Fruit fly (Drosophila melanogaster) whole organism, embryonic: ENCODE data around the gene CG43121.

ENCODE experiments used
- ATbp ChIP-seq: fragments of 200-800 bp; sonication (Bioruptor generic); optimal IDR thresholded peaks from 2 replicates; lab custom pipeline; 2017; ENCODE audit warnings: missing biosample characterization, mild to moderate bottlenecking, missing genetic modification characterization, missing genetic modification reagents
- Atf6 ChIP-seq: fragments of 200-800 bp; sonication (Bioruptor generic); IDR thresholded peaks from 2 replicates; pipeline ENCODE4 v1.3.6; 2022; ENCODE audit warnings: missing biosample characterization, missing genetic modification characterization
- CG10431 ChIP-seq: fragments of 200-800 bp; sonication (Bioruptor generic); optimal IDR thresholded peaks from 3 replicates; lab custom pipeline; 2018; ENCODE audit warnings: missing biosample characterization, mild to moderate bottlenecking, missing genetic modification characterization
- CG11093 ChIP-seq: fragments of 200-800 bp; sonication (Bioruptor generic); IDR thresholded peaks from 3 replicates; pipeline ENCODE4 v1.3.6; 2022; ENCODE audit warnings: missing biosample characterization, missing genetic modification characterization
- CG15479 ChIP-seq: fragments of 200-800 bp; sonication (Bioruptor generic); optimal IDR thresholded peaks from 3 replicates; lab custom pipeline; 2019; ENCODE audit warnings: missing biosample characterization, mild to moderate bottlenecking, missing genetic modification characterization, moderate library complexity
- CG16813 ChIP-seq: fragments of 200-800 bp; sonication (Bioruptor generic); IDR thresholded peaks from 3 replicates; pipeline ENCODE4 v1.3.6; 2022; ENCODE audit warnings: missing biosample characterization, missing genetic modification characterization; ENCODE audit not compliant: partially characterized antibody
- CG17912 ChIP-seq: fragments of 200-800 bp; sonication (Bioruptor generic); optimal IDR thresholded peaks from 2 replicates; lab custom pipeline; 2018; ENCODE audit warnings: missing biosample characterization, mild to moderate bottlenecking, missing genetic modification characterization
- CG2678 ChIP-seq: fragments of 200-800 bp; sonication (Bioruptor generic); optimal IDR thresholded peaks from 3 replicates; lab custom pipeline; 2019; ENCODE audit warnings: missing biosample characterization, mild to moderate bottlenecking, missing genetic modification characterization, moderate library complexity
- CG31365 ChIP-seq: fragments of 200-800 bp; sonication (Bioruptor generic); optimal IDR thresholded peaks from 2 replicates; lab custom pipeline; 2018; ENCODE audit warnings: missing biosample characterization, mild to moderate bottlenecking, missing genetic modification characterization
- CG34224 ChIP-seq: fragments of 200-800 bp; sonication (Bioruptor generic); IDR thresholded peaks from 3 replicates; pipeline ENCODE4 v1.3.6; 2022; ENCODE audit warnings: missing biosample characterization, missing genetic modification characterization; ENCODE audit not compliant: partially characterized antibody
- CG3847 ChIP-seq: fragments of 200-800 bp; sonication (Bioruptor generic); IDR thresholded peaks from 2 replicates; pipeline ENCODE4 v1.3.6; 2022; ENCODE audit warnings: missing biosample characterization, missing genetic modification characterization
- CG4282 ChIP-seq: fragments of 200-800 bp; sonication (Bioruptor generic); optimal IDR thresholded peaks from 2 replicates; lab custom pipeline; 2016; ENCODE audit warnings: missing biosample characterization, missing genetic modification characterization
- CG4820 ChIP-seq: fragments of 200-800 bp; sonication (Bioruptor generic); optimal IDR thresholded peaks from 3 replicates; lab custom pipeline; 2016; ENCODE audit warnings: missing biosample characterization, missing genetic modification characterization
- CG6272 ChIP-seq: fragments of 200-800 bp; sonication (Bioruptor generic); IDR thresholded peaks from 2 replicates; pipeline ENCODE4 v1.3.6; 2022; ENCODE audit warnings: missing biosample characterization, missing genetic modification characterization
- CG7556 ChIP-seq: fragments of 200-800 bp; sonication (Bioruptor generic); optimal IDR thresholded peaks from 2 replicates; lab custom pipeline; 2017; ENCODE audit warnings: missing biosample characterization, mild to moderate bottlenecking, missing genetic modification characterization
- CG9932 ChIP-seq: fragments of 200-800 bp; sonication (Bioruptor generic); IDR thresholded peaks from 2 replicates; pipeline ENCODE4 v1.3.6; 2022; ENCODE audit warnings: missing biosample characterization, missing genetic modification characterization
- D ChIP-seq, 2 experiments: fragments of 200-800 bp in 1 of 2; fragments of >200 bp in 1 of 2; sonication (Bioruptor generic) in 1 of 2; optimal IDR thresholded peaks; 2 replicates in 1 of 2; 3 replicates in 1 of 2; lab custom pipeline; 2017; ENCODE audit warnings: mild to moderate bottlenecking in 1 of 2, missing biosample characterization in 1 of 2, missing genetic modification characterization in 1 of 2, missing genetic modification reagents in 1 of 2
- Dek ChIP-seq: fragments of 200-800 bp; sonication (Bioruptor generic); optimal IDR thresholded peaks from 3 replicates; lab custom pipeline; 2019; ENCODE audit warnings: missing biosample characterization, mild to moderate bottlenecking, missing genetic modification characterization, moderate library complexity
- Dp ChIP-seq: fragments of 200-800 bp; sonication (Bioruptor generic); optimal IDR thresholded peaks from 2 replicates; lab custom pipeline; 2018; ENCODE audit warnings: missing biosample characterization, mild to moderate bottlenecking, missing genetic modification characterization, moderate library complexity
- E2f1 ChIP-seq: fragments of 200-800 bp; sonication (Bioruptor generic); IDR thresholded peaks from 2 replicates; pipeline ENCODE4 v1.3.6; 2022; ENCODE audit warnings: missing biosample characterization, missing genetic modification characterization
- E2f2 ChIP-seq: fragments of 200-800 bp; sonication (Bioruptor generic); IDR thresholded peaks from 2 replicates; pipeline ENCODE4 v1.3.6; 2022; ENCODE audit warnings: missing biosample characterization, missing genetic modification characterization
- Ets97D ChIP-seq: fragments of 200-800 bp; sonication (Bioruptor generic); optimal IDR thresholded peaks from 3 replicates; lab custom pipeline; 2016; ENCODE audit warnings: missing biosample characterization, missing genetic modification characterization
- Fer3 ChIP-seq: fragments of 200-800 bp; sonication (Bioruptor generic); optimal IDR thresholded peaks from 2 replicates; lab custom pipeline; 2018; ENCODE audit warnings: missing biosample characterization, mild to moderate bottlenecking, missing genetic modification characterization, moderate library complexity
- Six4 ChIP-seq: fragments of 200-800 bp; sonication (Bioruptor generic); optimal IDR thresholded peaks from 2 replicates; lab custom pipeline; 2016; ENCODE audit warnings: missing biosample characterization, missing genetic modification characterization
- Spps ChIP-seq: fragments of 200-800 bp; sonication (Bioruptor generic); optimal IDR thresholded peaks from 2 replicates; lab custom pipeline; 2018; ENCODE audit warnings: missing biosample characterization, mild to moderate bottlenecking, missing genetic modification characterization
- Tbp ChIP-seq: fragments of >200 bp; optimal IDR thresholded peaks from 2 replicates; lab custom pipeline; 2018; ENCODE audit warnings: missing biosample characterization, missing genetic modification characterization
- Trl ChIP-seq, 3 experiments: fragments of >200 bp in 2 of 3; fragments of 200-800 bp in 1 of 3; sonication (Bioruptor generic) in 1 of 3; optimal IDR thresholded peaks; 2 replicates in 1 of 3; 3 replicates in 2 of 3; lab custom pipeline; 2016 to 2017; ENCODE audit warnings: missing biosample characterization in 1 of 3, missing genetic modification characterization in 1 of 3
- Xbp1 ChIP-seq: fragments of 200-800 bp; sonication (Bioruptor generic); optimal IDR thresholded peaks from 3 replicates; lab custom pipeline; 2016; ENCODE audit warnings: missing biosample characterization, mild to moderate bottlenecking, missing genetic modification characterization
- bab2 ChIP-seq: fragments of 200-800 bp; sonication (Bioruptor generic); optimal IDR thresholded peaks from 2 replicates; lab custom pipeline; 2016; ENCODE audit warnings: missing biosample characterization, missing genetic modification characterization
- cg ChIP-seq: fragments of 200-800 bp; sonication (Bioruptor generic); optimal IDR thresholded peaks from 3 replicates; lab custom pipeline; 2019; ENCODE audit warnings: missing biosample characterization, mild to moderate bottlenecking, missing genetic modification characterization, moderate library complexity
- ci ChIP-seq: fragments of 200-800 bp; sonication (Bioruptor generic); IDR thresholded peaks from 3 replicates; pipeline ENCODE4 v1.3.6; 2022; ENCODE audit warnings: missing biosample characterization, missing genetic modification characterization
- crc ChIP-seq: fragments of 200-800 bp; sonication (Bioruptor generic); optimal IDR thresholded peaks from 2 replicates; lab custom pipeline; 2016; ENCODE audit warnings: missing biosample characterization, missing genetic modification characterization
- dpn ChIP-seq, 2 experiments: fragments of 200-800 bp; sonication (Bioruptor generic); optimal IDR thresholded peaks; 3 replicates each; lab custom pipeline; 2016; ENCODE audit warnings: missing biosample characterization in 2 of 2, missing genetic modification characterization in 2 of 2
- emc ChIP-seq: fragments of 200-800 bp; sonication (Bioruptor generic); optimal IDR thresholded peaks from 2 replicates; lab custom pipeline; 2016; ENCODE audit warnings: missing biosample characterization, missing genetic modification characterization
- en ChIP-seq: fragments of 200-800 bp; sonication (Bioruptor generic); optimal IDR thresholded peaks from 2 replicates; lab custom pipeline; 2016; ENCODE audit warnings: missing biosample characterization, missing genetic modification characterization
- grn ChIP-seq: fragments of 200-800 bp; sonication (Bioruptor generic); optimal IDR thresholded peaks from 3 replicates; lab custom pipeline; 2017; ENCODE audit warnings: missing biosample characterization, missing genetic modification characterization
- ken ChIP-seq: fragments of 200-800 bp; sonication (Bioruptor generic); IDR thresholded peaks from 3 replicates; pipeline ENCODE4 v1.3.6; 2022; ENCODE audit warnings: missing biosample characterization, missing genetic modification characterization
- lov ChIP-seq, 2 experiments: fragments of 200-800 bp in 1 of 2; fragments of >200 bp in 1 of 2; sonication (Bioruptor generic) in 1 of 2; IDR thresholded peaks in 1 of 2; optimal IDR thresholded peaks in 1 of 2; 2 replicates in 1 of 2; 3 replicates in 1 of 2; pipeline versions ENCODE4 v1.3.6 to Lab custom; 2017 to 2022; ENCODE audit warnings: missing biosample characterization in 1 of 2, missing genetic modification characterization in 1 of 2
- mirr ChIP-seq: fragments of 200-800 bp; sonication (Bioruptor generic); optimal IDR thresholded peaks from 3 replicates; lab custom pipeline; 2018; ENCODE audit warnings: missing biosample characterization, mild to moderate bottlenecking, missing genetic modification characterization
- mld ChIP-seq: fragments of 200-800 bp; sonication (Bioruptor generic); IDR thresholded peaks from 3 replicates; pipeline ENCODE4 v1.3.6; 2022; ENCODE audit warnings: missing biosample characterization, missing genetic modification characterization; ENCODE audit not compliant: partially characterized antibody
- p53 ChIP-seq: fragments of 200-800 bp; sonication (Bioruptor generic); optimal IDR thresholded peaks from 2 replicates; lab custom pipeline; 2016; ENCODE audit warnings: missing biosample characterization, missing genetic modification characterization
- pb ChIP-seq: fragments of 200-800 bp; sonication (Bioruptor generic); optimal IDR thresholded peaks from 3 replicates; lab custom pipeline; 2016; ENCODE audit warnings: missing biosample characterization, missing genetic modification characterization
- pros ChIP-seq: fragments of 200-800 bp; sonication (Bioruptor generic); optimal IDR thresholded peaks from 3 replicates; lab custom pipeline; 2019; ENCODE audit warnings: missing biosample characterization, mild to moderate bottlenecking, missing genetic modification characterization, moderate library complexity
- run ChIP-seq: fragments of 200-800 bp; sonication (Bioruptor generic); optimal IDR thresholded peaks from 3 replicates; lab custom pipeline; 2018; ENCODE audit warnings: missing biosample characterization, mild to moderate bottlenecking, missing genetic modification characterization
- sens-2 ChIP-seq: fragments of 200-800 bp; sonication (Bioruptor generic); IDR thresholded peaks from 2 replicates; pipeline ENCODE4 v1.3.6; 2022; ENCODE audit warnings: missing biosample characterization, missing genetic modification characterization
- so ChIP-seq: fragments of 200-800 bp; sonication (Bioruptor generic); IDR thresholded peaks from 3 replicates; pipeline ENCODE4 v1.3.6; 2022; ENCODE audit warnings: missing biosample characterization, missing genetic modification characterization
- sqz ChIP-seq: fragments of 200-800 bp; sonication (Bioruptor generic); optimal IDR thresholded peaks from 3 replicates; lab custom pipeline; 2018; ENCODE audit warnings: missing biosample characterization, mild to moderate bottlenecking, missing genetic modification characterization
- tup ChIP-seq: fragments of 200-800 bp; sonication (Bioruptor generic); optimal IDR thresholded peaks from 2 replicates; lab custom pipeline; 2016; ENCODE audit warnings: missing biosample characterization, mild to moderate bottlenecking, missing genetic modification characterization, moderate library complexity

The CG43121 gene

dm6 chr3L:14634019-14634772, 38.0 kb downstream of the CG43121 start:
- TF ChIP-seq CG31365 (tag; lab: Kevin White, UChicago) (no peak), CG11093 (GFP tag; lab: Robert Waterston, UW) (no peak), en (GFP tag; lab: Kevin White, UChicago) (peak; percentile 16), grn (no peak), CG17912 (GFP tag; lab: Kevin White, UChicago) (no peak), CG10431 (no peak), sqz (no peak), Dek (tag; lab: Kevin White, UChicago) (no peak), Six4 (no peak), CG6272 (no peak; the same call in 1 of the 2 replicates), run (tag; lab: Kevin White, UChicago) (no peak), dpn (GFP tag; optimal IDR thresholded peaks at IDR 0.05; lab: Kevin White, UChicago) (peak; percentile 2 to 14), sens-2 (GFP tag; lab: Robert Waterston, UW) (no peak), ken (peak; percentile 40; the same call in 1 of the 3 replicates), ATbp (GFP tag; lab: Kevin White, UChicago) (peak; percentile 33), p53 (GFP tag; lab: Kevin White, UChicago) (no peak), Ets97D (GFP tag; lab: Kevin White, UChicago) (no peak), so (no peak), Spps (tag; lab: Kevin White, UChicago) (peak; percentile 28), Fer3 (tag; lab: Kevin White, UChicago) (no peak), Atf6 (GFP tag; lab: Robert Waterston, UW) (0 out of 2 replicates have a peak, but pooled peaks have one; percentile 24), lov (optimal IDR thresholded peaks at IDR 0.05; lab: Kevin White, UChicago) (no peak), lov (GFP tag; IDR thresholded peaks at IDR 0.05; lab: Robert Waterston, UW) (peak; percentile 75; the same call in 1 of the 3 replicates), Xbp1 (GFP tag; lab: Kevin White, UChicago) (peak; percentile 42), bab2 (GFP tag; lab: Kevin White, UChicago) (peak; percentile 20), Trl (optimal IDR thresholded peaks at IDR 0.05; lab: Kevin White, UChicago) (peak in 1 of 2 experiments; percentile 68), Trl (GFP tag; optimal IDR thresholded peaks at IDR 0.05; lab: Kevin White, UChicago) (no peak), Tbp (GFP tag; lab: Kevin White, UChicago) (no peak), CG2678 (tag; lab: Kevin White, UChicago) (peak; percentile 29), CG4820 (peak; percentile 37), emc (GFP tag; lab: Kevin White, UChicago) (no peak), pros (GFP tag; lab: Kevin White, UChicago) (no peak), D (optimal IDR thresholded peaks at IDR 0.05; lab: Kevin White, UChicago) (no peak), D (GFP tag; optimal IDR thresholded peaks at IDR 0.05; lab: Kevin White, UChicago) (no peak), CG7556 (peak; percentile 17), Dp (GFP tag; lab: Kevin White, UChicago) (no peak), CG15479 (GFP tag; lab: Kevin White, UChicago) (no peak), mld (GFP tag; lab: Robert Waterston, UW) (no peak), CG34224 (GFP tag; lab: Robert Waterston, UW) (no peak), cg (GFP tag; lab: Kevin White, UChicago) (no peak), crc (GFP tag; lab: Kevin White, UChicago) (no peak), CG9932 (GFP tag; lab: Robert Waterston, UW) (no peak), CG4282 (no peak), tup (peak; percentile 33), E2f2 (GFP tag; lab: Robert Waterston, UW) (peak; percentile 23; the same call in 1 of the 2 replicates), E2f1 (no peak), pb (GFP tag; lab: Kevin White, UChicago) (peak; percentile 21), CG16813 (no peak), mirr (GFP tag; lab: Kevin White, UChicago) (no peak), CG3847 (GFP tag; lab: Robert Waterston, UW) (no peak), ci (GFP tag; lab: Robert Waterston, UW) (0 out of 3 replicates have a peak, but pooled peaks have one; percentile 55)
